1 fruit fly cellular context compared by ENCODE assay signal in the genomic region with DNA sequence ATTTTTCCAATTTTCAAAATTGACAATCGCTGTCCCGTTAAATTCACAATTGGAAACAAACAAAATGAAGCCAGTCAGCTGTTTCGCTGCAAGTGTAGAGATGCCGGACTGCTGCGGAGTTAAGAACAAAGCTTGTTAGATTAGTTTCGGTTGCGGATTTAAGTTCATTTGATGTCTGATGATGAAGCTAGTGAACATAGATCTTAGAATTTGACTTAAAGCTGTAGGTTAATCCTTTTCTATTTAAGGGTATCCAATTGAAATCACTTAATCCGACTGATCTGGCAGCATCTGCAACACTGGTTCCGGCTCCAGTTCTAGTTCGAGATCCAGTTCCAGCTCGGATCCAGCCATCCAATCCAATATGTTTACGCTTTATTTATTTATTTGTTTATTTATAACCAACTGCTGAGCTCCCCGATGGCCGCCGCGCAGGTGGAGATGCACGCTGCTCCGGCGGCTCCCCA.
TF ChIP-seq lines count a peak whose summit lies in the region.

A gene (minus strand): TSS at position 65 of the 467 bp plus-strand sequence.
A gene (plus strand): TSS at position 310 of the 467 bp plus-strand sequence.

TF ChIP-seq in whole organism, embryonic, 481 proteins besides CTCF, POLR2A, EP300 and RAD21 (continued from another document and continues in another):
- TF ChIP-seq run (tag; optimal IDR thresholded peaks at IDR 0.05; lab: Kevin White, UChicago): no peak
- peak; percentile 6 for TF ChIP-seq D19A (tag; optimal IDR thresholded peaks at IDR 0.05; lab: Kevin White, UChicago)
- TF ChIP-seq CG10321 (GFP tag; IDR thresholded peaks at IDR 0.05; lab: Robert Waterston, UW): no peak
- no peak for TF ChIP-seq CG6654 (GFP tag; optimal IDR thresholded peaks at IDR 0.05; lab: Kevin White, UChicago)
- peak; percentile 59 for TF ChIP-seq maf-S (GFP tag; optimal IDR thresholded peaks at IDR 0.05; lab: Kevin White, UChicago)
- peak; percentile 78 for TF ChIP-seq ind (GFP tag; optimal IDR thresholded peaks at IDR 0.05; lab: Kevin White, UChicago)
- peak; percentile 57 for TF ChIP-seq Scr (GFP tag; IDR thresholded peaks at IDR 0.05; lab: Robert Waterston, UW; ENCODE audit: partially characterized antibody)
- peak; percentile 45 for TF ChIP-seq Abd-B (GFP tag; optimal IDR thresholded peaks at IDR 0.05; lab: Kevin White, UChicago)
- TF ChIP-seq toy (GFP tag; IDR thresholded peaks at IDR 0.05; lab: Robert Waterston, UW): no peak
- peak; percentile 42 for TF ChIP-seq kni (GFP tag; optimal IDR thresholded peaks at IDR 0.05; lab: Kevin White, UChicago)
- TF ChIP-seq CG11560 (tag; IDR thresholded peaks at IDR 0.05; lab: Robert Waterston, UW): no peak
- TF ChIP-seq Lpt (GFP tag; optimal IDR thresholded peaks at IDR 0.05; lab: Kevin White, UChicago): no peak
- peak; percentile 60; the same call in 1 of the 3 replicates for TF ChIP-seq CG11456 (GFP tag; IDR thresholded peaks at IDR 0.05; lab: Robert Waterston, UW)
- peak; percentile 74 for TF ChIP-seq pum (GFP tag; optimal IDR thresholded peaks at IDR 0.05; lab: Kevin White, UChicago)
- TF ChIP-seq CG4707 (GFP tag; optimal IDR thresholded peaks at IDR 0.05; lab: Kevin White, UChicago): no peak
- TF ChIP-seq CG8281 (tag; optimal IDR thresholded peaks at IDR 0.05; lab: Kevin White, UChicago): peak; percentile 27
- no peak for TF ChIP-seq Vsx1 (GFP tag; optimal IDR thresholded peaks at IDR 0.05; lab: Kevin White, UChicago)
- peak; percentile 53 for TF ChIP-seq Bteb2 (GFP tag; optimal IDR thresholded peaks at IDR 0.05; lab: Kevin White, UChicago)
- no peak for TF ChIP-seq CG16779 (GFP tag; IDR thresholded peaks at IDR 0.05; lab: Robert Waterston, UW)
- TF ChIP-seq Stat92E (GFP tag; optimal IDR thresholded peaks at IDR 0.05; lab: Kevin White, UChicago): no peak
- TF ChIP-seq CG8359 (GFP tag; optimal IDR thresholded peaks at IDR 0.05; lab: Kevin White, UChicago; ENCODE audit: borderline replicate concordance): no peak
- TF ChIP-seq tup (GFP tag; optimal IDR thresholded peaks at IDR 0.05; lab: Kevin White, UChicago): peak; percentile 21
- TF ChIP-seq CG13296 (GFP tag; optimal IDR thresholded peaks at IDR 0.05; lab: Kevin White, UChicago): peak; percentile 64
- peak; percentile 74 for TF ChIP-seq HLH54F (GFP tag; optimal IDR thresholded peaks at IDR 0.05; lab: Kevin White, UChicago)
- TF ChIP-seq Hmx (GFP tag; optimal IDR thresholded peaks at IDR 0.05; lab: Kevin White, UChicago): no peak
- peak; percentile 79 for TF ChIP-seq Myb (GFP tag; optimal IDR thresholded peaks at IDR 0.05; lab: Kevin White, UChicago)
- no peak for TF ChIP-seq yki (optimal IDR thresholded peaks at IDR 0.05; lab: Kevin White, UChicago)
- peak; percentile 49 for TF ChIP-seq kay (GFP tag; optimal IDR thresholded peaks at IDR 0.05; lab: Kevin White, UChicago)
- no peak for TF ChIP-seq CG15073 (GFP tag; optimal IDR thresholded peaks at IDR 0.05; lab: Kevin White, UChicago)
- TF ChIP-seq C15 (GFP tag; IDR thresholded peaks at IDR 0.05; lab: Robert Waterston, UW): no peak
- TF ChIP-seq bab2 (GFP tag; optimal IDR thresholded peaks at IDR 0.05; lab: Kevin White, UChicago): peak; percentile 77
- TF ChIP-seq ttk (GFP tag; IDR thresholded peaks at IDR 0.05; lab: Robert Waterston, UW): no peak
- peak; percentile 35 for TF ChIP-seq Blimp-1 (GFP tag; optimal IDR thresholded peaks at IDR 0.05; lab: Kevin White, UChicago)
- no peak for TF ChIP-seq Lim3 (GFP tag; IDR thresholded peaks at IDR 0.05; lab: Robert Waterston, UW)
- peak; percentile 54 for TF ChIP-seq CG18262 (tag; optimal IDR thresholded peaks at IDR 0.05; lab: Kevin White, UChicago)
- no peak for TF ChIP-seq ranshi (GFP tag; IDR thresholded peaks at IDR 0.05; lab: Robert Waterston, UW)
- no peak for TF ChIP-seq CG14860 (GFP tag; IDR thresholded peaks at IDR 0.05; lab: Robert Waterston, UW; ENCODE audit: partially characterized antibody)
- TF ChIP-seq CG16863 (GFP tag; optimal IDR thresholded peaks at IDR 0.05; lab: Kevin White, UChicago): peak; percentile 69
- TF ChIP-seq Sox102F (GFP tag; optimal IDR thresholded peaks at IDR 0.05; lab: Kevin White, UChicago): peak; percentile 54
- peak; percentile 56 for TF ChIP-seq stwl (tag; optimal IDR thresholded peaks at IDR 0.05; lab: Kevin White, UChicago)
- TF ChIP-seq tll (GFP tag; optimal IDR thresholded peaks at IDR 0.05; lab: Kevin White, UChicago): peak in 1 of 2 experiments; percentile 17
- peak; percentile 53; the same call in 1 of the 2 replicates for TF ChIP-seq Bgb (GFP tag; IDR thresholded peaks at IDR 0.05; lab: Robert Waterston, UW; ENCODE audit: partially characterized antibody)
- peak; percentile 51 for TF ChIP-seq CG10979 (tag; optimal IDR thresholded peaks at IDR 0.05; lab: Kevin White, UChicago)
- peak; percentile 81 for TF ChIP-seq nmo (GFP tag; optimal IDR thresholded peaks at IDR 0.05; lab: Kevin White, UChicago)
- TF ChIP-seq rib (GFP tag; IDR thresholded peaks at IDR 0.05; lab: Robert Waterston, UW): no peak
- TF ChIP-seq tgo (GFP tag; IDR thresholded peaks at IDR 0.05; lab: Robert Waterston, UW): peak; percentile 55
- TF ChIP-seq CG14050 (GFP tag; IDR thresholded peaks at IDR 0.05; lab: Robert Waterston, UW): no peak
- no peak for TF ChIP-seq CG3726 (GFP tag; IDR thresholded peaks at IDR 0.05; lab: Robert Waterston, UW)
- peak; percentile 62; the same call in 1 of the 3 replicates for TF ChIP-seq CG34224 (GFP tag; IDR thresholded peaks at IDR 0.05; lab: Robert Waterston, UW; ENCODE audit: partially characterized antibody)
- no peak for TF ChIP-seq Trl (optimal IDR thresholded peaks at IDR 0.05; lab: Kevin White, UChicago)
- TF ChIP-seq Trl (GFP tag; optimal IDR thresholded peaks at IDR 0.05; lab: Kevin White, UChicago): peak; percentile 85
- no peak for TF ChIP-seq hth (optimal IDR thresholded peaks at IDR 0.05; lab: Kevin White, UChicago)
- no peak for TF ChIP-seq cas (GFP tag; IDR thresholded peaks at IDR 0.05; lab: Robert Waterston, UW)
- TF ChIP-seq gro (GFP tag; optimal IDR thresholded peaks at IDR 0.05; lab: Kevin White, UChicago): peak; percentile 52
- peak; percentile 62 for TF ChIP-seq CG8089 (GFP tag; optimal IDR thresholded peaks at IDR 0.05; lab: Kevin White, UChicago)
- no peak for TF ChIP-seq Drgx (GFP tag; IDR thresholded peaks at IDR 0.05; lab: Robert Waterston, UW)
- peak; percentile 54 for TF ChIP-seq Bdp1 (GFP tag; optimal IDR thresholded peaks at IDR 0.05; lab: Kevin White, UChicago)
- TF ChIP-seq CG7745 (tag; optimal IDR thresholded peaks at IDR 0.05; lab: Kevin White, UChicago): no peak
- TF ChIP-seq sr (GFP tag; IDR thresholded peaks at IDR 0.05; lab: Robert Waterston, UW): no peak
- no peak for TF ChIP-seq corto (GFP tag; optimal IDR thresholded peaks at IDR 0.05; lab: Kevin White, UChicago)
- peak; percentile 69 for TF ChIP-seq Dip3 (GFP tag; optimal IDR thresholded peaks at IDR 0.05; lab: Kevin White, UChicago)
- no peak for TF ChIP-seq Dref (GFP tag; IDR thresholded peaks at IDR 0.05; lab: Robert Waterston, UW)
- no peak for TF ChIP-seq tio (GFP tag; optimal IDR thresholded peaks at IDR 0.05; lab: Kevin White, UChicago)
- peak; percentile 41; the same call in 1 of the 2 replicates for TF ChIP-seq unc-4 (GFP tag; IDR thresholded peaks at IDR 0.05; lab: Robert Waterston, UW; ENCODE audit: partially characterized antibody)
- peak; percentile 90 for TF ChIP-seq phol (tag; optimal IDR thresholded peaks at IDR 0.05; lab: Kevin White, UChicago)
- peak; percentile 48 for TF ChIP-seq CG5245 (GFP tag; optimal IDR thresholded peaks at IDR 0.05; lab: Kevin White, UChicago)
- TF ChIP-seq dan (GFP tag; IDR thresholded peaks at IDR 0.05; lab: Robert Waterston, UW): no peak
- peak; percentile 57 for TF ChIP-seq CG9727 (GFP tag; optimal IDR thresholded peaks at IDR 0.05; lab: Kevin White, UChicago)
- peak; percentile 57 for TF ChIP-seq Atf-2 (GFP tag; optimal IDR thresholded peaks at IDR 0.05; lab: Kevin White, UChicago)
- peak; percentile 54 for TF ChIP-seq CG1792 (GFP tag; optimal IDR thresholded peaks at IDR 0.05; lab: Kevin White, UChicago)
- TF ChIP-seq insv (GFP tag; optimal IDR thresholded peaks at IDR 0.05; lab: Kevin White, UChicago): peak in 1 of 2 experiments; percentile 87
- TF ChIP-seq YL-1 (GFP tag; optimal IDR thresholded peaks at IDR 0.05; lab: Kevin White, UChicago): peak; percentile 39
- TF ChIP-seq Ravus (GFP tag; IDR thresholded peaks at IDR 0.05; lab: Robert Waterston, UW): no peak
- TF ChIP-seq Atf3 (GFP tag; optimal IDR thresholded peaks at IDR 0.05; lab: Kevin White, UChicago): peak; percentile 65
- TF ChIP-seq exex (tag; optimal IDR thresholded peaks at IDR 0.05; lab: Kevin White, UChicago): no peak
- TF ChIP-seq Dp (GFP tag; optimal IDR thresholded peaks at IDR 0.05; lab: Kevin White, UChicago): peak; percentile 61
- peak; percentile 86 for TF ChIP-seq HmgZ (tag; optimal IDR thresholded peaks at IDR 0.05; lab: Kevin White, UChicago)
- no peak for TF ChIP-seq CG1529 (GFP tag; optimal IDR thresholded peaks at IDR 0.05; lab: Kevin White, UChicago)
- TF ChIP-seq CG13424 (tag; optimal IDR thresholded peaks at IDR 0.05; lab: Kevin White, UChicago): peak; percentile 81
- TF ChIP-seq cg (GFP tag; optimal IDR thresholded peaks at IDR 0.05; lab: Kevin White, UChicago): no peak
- TF ChIP-seq salm (tag; optimal IDR thresholded peaks at IDR 0.05; lab: Kevin White, UChicago): no peak
- TF ChIP-seq CG9215 (GFP tag; IDR thresholded peaks at IDR 0.05; lab: Robert Waterston, UW): peak; percentile 65
- no peak for TF ChIP-seq grn (GFP tag; optimal IDR thresholded peaks at IDR 0.05; lab: Kevin White, UChicago)
- peak; percentile 63 for TF ChIP-seq Fer3 (tag; optimal IDR thresholded peaks at IDR 0.05; lab: Kevin White, UChicago)
- TF ChIP-seq D (optimal IDR thresholded peaks at IDR 0.05; lab: Kevin White, UChicago): no peak
- TF ChIP-seq D (GFP tag; optimal IDR thresholded peaks at IDR 0.05; lab: Kevin White, UChicago): peak; percentile 29
- TF ChIP-seq odd (GFP tag; optimal IDR thresholded peaks at IDR 0.05; lab: Kevin White, UChicago): no peak
- peak; percentile 10 for TF ChIP-seq sd (tag; optimal IDR thresholded peaks at IDR 0.05; lab: Kevin White, UChicago)
- no peak for TF ChIP-seq CG6765 (GFP tag; optimal IDR thresholded peaks at IDR 0.05; lab: Kevin White, UChicago)
- TF ChIP-seq CG6854 (GFP tag; optimal IDR thresholded peaks at IDR 0.05; lab: Kevin White, UChicago): peak; percentile 25
- no peak for TF ChIP-seq Awh (GFP tag; IDR thresholded peaks at IDR 0.05; lab: Robert Waterston, UW)
- no peak for TF ChIP-seq croc (GFP tag; conservative IDR thresholded peaks at IDR 0.05; lab: Robert Waterston, UW)
- peak; percentile 54; the same call in 1 of the 2 replicates for TF ChIP-seq seq (GFP tag; IDR thresholded peaks at IDR 0.05; lab: Robert Waterston, UW)
- no peak for TF ChIP-seq H15 (GFP tag; IDR thresholded peaks at IDR 0.05; lab: Robert Waterston, UW)
- TF ChIP-seq Doc2 (GFP tag; IDR thresholded peaks at IDR 0.05; lab: Robert Waterston, UW): no peak
- no peak for TF ChIP-seq eve (GFP tag; optimal IDR thresholded peaks at IDR 0.05; lab: Kevin White, UChicago)
- TF ChIP-seq CG7786 (GFP tag; optimal IDR thresholded peaks at IDR 0.05; lab: Kevin White, UChicago): peak; percentile 80
- peak; percentile 63; the same call in 1 of the 3 replicates for TF ChIP-seq ken (GFP tag; IDR thresholded peaks at IDR 0.05; lab: Robert Waterston, UW)
- no peak for TF ChIP-seq kah (GFP tag; optimal IDR thresholded peaks at IDR 0.05; lab: Kevin White, UChicago)
- TF ChIP-seq trh (GFP tag; optimal IDR thresholded peaks at IDR 0.05; lab: Kevin White, UChicago): peak; percentile 12
- peak; percentile 52 for TF ChIP-seq CG4854 (GFP tag; optimal IDR thresholded peaks at IDR 0.05; lab: Kevin White, UChicago)
- peak; percentile 27; the same call in 1 of the 2 replicates for TF ChIP-seq ssp (GFP tag; IDR thresholded peaks at IDR 0.05; lab: Robert Waterston, UW)
- peak; percentile 82 for TF ChIP-seq CG2120 (GFP tag; optimal IDR thresholded peaks at IDR 0.05; lab: Kevin White, UChicago)
- peak; percentile 33 for TF ChIP-seq CG7987 (GFP tag; optimal IDR thresholded peaks at IDR 0.05; lab: Kevin White, UChicago)
- peak; percentile 86 for TF ChIP-seq CG1603 (tag; optimal IDR thresholded peaks at IDR 0.05; lab: Kevin White, UChicago)
- TF ChIP-seq scrt (GFP tag; optimal IDR thresholded peaks at IDR 0.05; lab: Kevin White, UChicago): no peak
- TF ChIP-seq sna (GFP tag; IDR thresholded peaks at IDR 0.05; lab: Robert Waterston, UW; ENCODE audit: partially characterized antibody): 0 out of 2 replicates have a peak, but pooled peaks have one; percentile 19
- peak; percentile 55; the same call in 1 of the 2 replicates for TF ChIP-seq Ada2b (GFP tag; IDR thresholded peaks at IDR 0.05; lab: Robert Waterston, UW)
- TF ChIP-seq CG42726 (GFP tag; IDR thresholded peaks at IDR 0.05; lab: Robert Waterston, UW; ENCODE audit: partially characterized antibody): 0 out of 2 replicates have a peak, but pooled peaks have one; percentile 7
- peak; percentile 76 for TF ChIP-seq Mad (GFP tag; optimal IDR thresholded peaks at IDR 0.05; lab: Kevin White, UChicago)
- TF ChIP-seq gt (GFP tag; IDR thresholded peaks at IDR 0.05; lab: Robert Waterston, UW): no peak
- peak; percentile 59 for TF ChIP-seq CG1647 (GFP tag; optimal IDR thresholded peaks at IDR 0.05; lab: Kevin White, UChicago)
- no peak for TF ChIP-seq disco-r (GFP tag; optimal IDR thresholded peaks at IDR 0.05; lab: Kevin White, UChicago)
- TF ChIP-seq CG12104 (GFP tag; optimal IDR thresholded peaks at IDR 0.05; lab: Kevin White, UChicago): peak; percentile 39
- peak; percentile 60 for TF ChIP-seq CG8944 (GFP tag; optimal IDR thresholded peaks at IDR 0.05; lab: Kevin White, UChicago)
- TF ChIP-seq CG15269 (tag; optimal IDR thresholded peaks at IDR 0.05; lab: Kevin White, UChicago): peak; percentile 67
- TF ChIP-seq MESR4 (GFP tag; optimal IDR thresholded peaks at IDR 0.05; lab: Kevin White, UChicago): peak; percentile 57
- TF ChIP-seq Eip74EF (GFP tag; optimal IDR thresholded peaks at IDR 0.05; lab: Kevin White, UChicago): peak in 1 of 2 experiments; percentile 8
- TF ChIP-seq gfzf (GFP tag; optimal IDR thresholded peaks at IDR 0.05; lab: Kevin White, UChicago): peak; percentile 6
- peak; percentile 38 for TF ChIP-seq CG12744 (GFP tag; optimal IDR thresholded peaks at IDR 0.05; lab: Kevin White, UChicago)
- TF ChIP-seq knrl (GFP tag; IDR thresholded peaks at IDR 0.05; lab: Robert Waterston, UW; ENCODE audit: partially characterized antibody): peak; percentile 80
- TF ChIP-seq CG30020 (tag; optimal IDR thresholded peaks at IDR 0.05; lab: Kevin White, UChicago): peak; percentile 52
- TF ChIP-seq oc (tag; optimal IDR thresholded peaks at IDR 0.05; lab: Kevin White, UChicago): no peak
- peak; percentile 77 for TF ChIP-seq slbo (GFP tag; IDR thresholded peaks at IDR 0.05; lab: Robert Waterston, UW)
- TF ChIP-seq lilli (GFP tag; optimal IDR thresholded peaks at IDR 0.05; lab: Kevin White, UChicago): peak; percentile 83
